Fruit fly (Drosophila melanogaster): ENCODE data around the gene CG34426.

Gene CG34426

DNA sequence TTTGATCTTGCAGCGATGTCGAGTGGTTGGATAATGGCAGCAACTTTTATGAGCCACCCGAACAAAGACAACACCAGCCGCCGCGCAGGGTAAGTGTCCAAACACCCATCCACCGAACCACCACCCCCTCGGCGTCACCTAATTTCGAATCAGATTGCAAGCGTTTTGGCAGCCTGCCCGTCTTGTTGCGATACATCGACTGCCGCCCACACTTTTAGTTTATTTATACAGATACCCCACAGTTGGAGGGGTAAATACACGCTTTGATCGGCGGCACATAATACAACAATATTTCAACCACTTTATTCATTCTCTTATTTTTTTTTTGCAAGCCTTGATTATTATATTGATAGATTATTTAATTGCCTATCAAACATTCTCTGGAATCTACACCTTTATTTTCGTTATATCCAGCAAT is 39.2 kb upstream of the CG34426 start (continued):
- peak; percentile 47 for TF ChIP-seq CG18619 (GFP tag; optimal IDR thresholded peaks at IDR 0.05)
- TF ChIP-seq sc (optimal IDR thresholded peaks at IDR 0.05), result no peak
- no peak for TF ChIP-seq sc (GFP tag; optimal IDR thresholded peaks at IDR 0.05)
- TF ChIP-seq ap (GFP tag; IDR thresholded peaks at IDR 0.05), result peak; percentile 38; the same call in 1 of the 2 replicates
- 0 out of 3 replicates have a peak, but pooled peaks have one; percentile 62 for TF ChIP-seq CG3726 (GFP tag; IDR thresholded peaks at IDR 0.05)
- peak; percentile 61 for TF ChIP-seq Hey (tag; optimal IDR thresholded peaks at IDR 0.05)
- TF ChIP-seq E2f1 (GFP tag; IDR thresholded peaks at IDR 0.05), result peak; percentile 32; the same call in 1 of the 2 replicates
- peak; percentile 54; the same call in 1 of the 2 replicates for TF ChIP-seq gsb (GFP tag; IDR thresholded peaks at IDR 0.05)
- no peak for TF ChIP-seq MESR4 (GFP tag; optimal IDR thresholded peaks at IDR 0.05)
- TF ChIP-seq CG32772 (GFP tag; IDR thresholded peaks at IDR 0.05), result peak; percentile 54
- TF ChIP-seq ci (GFP tag; IDR thresholded peaks at IDR 0.05), result peak; percentile 66; the same call in 2 of the 3 replicates
- no peak for TF ChIP-seq danr (GFP tag; IDR thresholded peaks at IDR 0.05)
- TF ChIP-seq CG2678 (tag; optimal IDR thresholded peaks at IDR 0.05), result no peak
- TF ChIP-seq CG10543 (GFP tag; optimal IDR thresholded peaks at IDR 0.05), result peak; percentile 60
- TF ChIP-seq ato (GFP tag; IDR thresholded peaks at IDR 0.05; ENCODE audit: partially characterized antibody), result no peak
- TF ChIP-seq nerfin-2 (GFP tag; IDR thresholded peaks at IDR 0.05; ENCODE audit: partially characterized antibody), result no peak
- TF ChIP-seq HmgZ (tag; optimal IDR thresholded peaks at IDR 0.05), result no peak
- no peak for TF ChIP-seq CG8290 (GFP tag; optimal IDR thresholded peaks at IDR 0.05)
- peak in 1 of 2 experiments; percentile 31 for TF ChIP-seq CG8290 (tag; optimal IDR thresholded peaks at IDR 0.05)
- no peak for TF ChIP-seq BtbVII (GFP tag; optimal IDR thresholded peaks at IDR 0.05)
- TF ChIP-seq CG1602 (GFP tag; optimal IDR thresholded peaks at IDR 0.05), result no peak
- peak; percentile 17 for TF ChIP-seq CG11398 (GFP tag; optimal IDR thresholded peaks at IDR 0.05)
- TF ChIP-seq Rfx (GFP tag; IDR thresholded peaks at IDR 0.05), result peak; percentile 57
- TF ChIP-seq CG4707 (GFP tag; optimal IDR thresholded peaks at IDR 0.05), result no peak
- TF ChIP-seq Atf-2 (GFP tag; optimal IDR thresholded peaks at IDR 0.05), result no peak
- 0 out of 2 replicates have a peak, but pooled peaks have one; percentile 33 for TF ChIP-seq ranshi (GFP tag; IDR thresholded peaks at IDR 0.05)
- TF ChIP-seq CG11504 (tag; optimal IDR thresholded peaks at IDR 0.05), result peak; percentile 56

DNA sequence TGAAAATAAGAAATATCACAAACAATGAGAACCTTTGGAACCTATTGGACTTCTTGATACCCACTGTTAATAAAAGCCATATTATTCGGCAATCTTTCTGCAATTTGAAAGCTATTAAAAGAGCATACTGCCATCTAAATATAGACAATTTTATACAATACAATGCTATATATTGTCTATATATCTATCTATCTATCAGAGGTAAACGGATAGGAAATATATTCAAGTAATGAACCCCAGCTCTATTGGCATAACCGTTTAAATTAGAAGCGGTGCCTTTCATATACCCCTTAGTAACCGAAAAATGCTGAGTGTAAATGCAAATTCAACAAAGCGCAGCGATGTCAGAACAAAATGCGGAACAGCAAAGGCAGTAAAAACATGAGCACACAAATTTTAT is 38.5 kb upstream of the CG34426 start:
- no peak for TF ChIP-seq CG9797 (GFP tag; optimal IDR thresholded peaks at IDR 0.05)
- no peak for TF ChIP-seq CG14710 (tag; optimal IDR thresholded peaks at IDR 0.05)
- TF ChIP-seq ranshi (GFP tag; IDR thresholded peaks at IDR 0.05), result no peak
- no peak for TF ChIP-seq HLH4C (GFP tag; IDR thresholded peaks at IDR 0.05; ENCODE audit: partially characterized antibody)
- no peak for TF ChIP-seq dmrt11E (tag; optimal IDR thresholded peaks at IDR 0.05)
- TF ChIP-seq sim (GFP tag; IDR thresholded peaks at IDR 0.05), result no peak
- no peak for TF ChIP-seq CG12942 (GFP tag; optimal IDR thresholded peaks at IDR 0.05)
- TF ChIP-seq CG3065 (GFP tag; optimal IDR thresholded peaks at IDR 0.05), result no peak
- no peak for TF ChIP-seq Dip2 (GFP tag; IDR thresholded peaks at IDR 0.05)
- no peak for TF ChIP-seq tx (GFP tag; optimal IDR thresholded peaks at IDR 0.05)
- TF ChIP-seq Spps (tag; optimal IDR thresholded peaks at IDR 0.05), result no peak
- no peak for TF ChIP-seq CG18764 (GFP tag; optimal IDR thresholded peaks at IDR 0.05)
- TF ChIP-seq Sox102F (GFP tag; optimal IDR thresholded peaks at IDR 0.05), result no peak
- TF ChIP-seq CkIIα-i1 (GFP tag; IDR thresholded peaks at IDR 0.05), result no peak

DNA sequence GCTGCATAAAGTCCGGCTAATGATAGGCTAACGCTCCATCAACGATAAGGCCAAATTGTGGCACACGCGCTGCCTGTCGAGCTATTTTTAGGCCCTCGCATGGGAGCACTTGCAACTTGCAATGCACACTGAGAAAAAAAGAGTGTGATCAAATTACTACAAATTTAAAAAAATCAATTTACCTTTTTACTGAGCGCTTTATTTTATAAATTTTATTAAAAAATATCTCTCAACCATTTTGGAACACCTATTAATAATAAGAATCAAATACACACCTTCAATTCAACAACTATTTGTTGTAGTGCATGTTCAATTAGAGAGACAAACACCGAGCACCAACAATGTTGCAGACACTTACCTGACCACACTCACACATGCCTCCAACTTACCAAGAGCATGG is 36.8 kb upstream of the CG34426 start:
- TF ChIP-seq zfh2 (GFP tag; optimal IDR thresholded peaks at IDR 0.05) (no peak), CG12744 (GFP tag; optimal IDR thresholded peaks at IDR 0.05) (no peak), Myb (GFP tag; optimal IDR thresholded peaks at IDR 0.05) (no peak), ranshi (GFP tag; IDR thresholded peaks at IDR 0.05) (peak; percentile 42), CG11696 (GFP tag; IDR thresholded peaks at IDR 0.05) (0 out of 2 replicates have a peak, but pooled peaks have one; percentile 8), CG33557 (GFP tag; optimal IDR thresholded peaks at IDR 0.05) (no peak), Adf1 (GFP tag; IDR thresholded peaks at IDR 0.05) (no peak), CG10209 (GFP tag; optimal IDR thresholded peaks at IDR 0.05) (no peak), cas (GFP tag; IDR thresholded peaks at IDR 0.05) (no peak), gfzf (GFP tag; optimal IDR thresholded peaks at IDR 0.05) (no peak), Bdp1 (GFP tag; optimal IDR thresholded peaks at IDR 0.05) (no peak), CG12219 (GFP tag; optimal IDR thresholded peaks at IDR 0.05) (no peak), usp (GFP tag; optimal IDR thresholded peaks at IDR 0.05) (no peak)

Data from whole organism, embryonic.